Fruit fly (Drosophila melanogaster) whole organism: Measurements from ENCODE around the gene Nckx30C.

Experiments used
- Dll ChIP-seq: fragments of >200 bp; optimal IDR thresholded peaks from 2 replicates; lab custom pipeline; 2017
- EcR ChIP-seq, 2 experiments: fragments of >200 bp; optimal IDR thresholded peaks; 2 replicates each; lab custom pipeline; 2017; ENCODE audit warnings: missing biosample characterization in 2 of 2, missing genetic modification characterization in 2 of 2, missing genetic modification reagents in 2 of 2

- TF ChIP-seq EcR (GFP tag; optimal IDR thresholded peaks at IDR 0.05; lab: Kevin White, UChicago) (no peak), Dll (lab: Kevin White, UChicago) (no peak)
Measured at dm6 chr2L:9757990-9758814, 11.9 kb upstream of the Nckx30C start, which contains the start of gene zf30C.
